Worm (Caenorhabditis elegans) whole organism, L4 larva: ENCODE measurements around the gene mtm-6.

ENCODE experiments used
- F49E8.2 ChIP-seq: sonication (generic microtip); optimal IDR thresholded peaks from 2 replicates; lab custom pipeline; 2016; ENCODE audit warnings: missing compliant biosample characterization, mild to moderate bottlenecking, missing genetic modification characterization, borderline replicate concordance
- R02D3.7 ChIP-seq: fragments of 150-350 bp; sonication (generic microtip); optimal IDR thresholded peaks from 3 replicates; lab custom pipeline; 2014; ENCODE audit warnings: missing biosample characterization, missing genetic modification characterization
- T26A8.4 ChIP-seq: fragments of 200-800 bp; sonication (Bioruptor generic); IDR thresholded peaks from 2 replicates; pipeline ENCODE4 v1.3.6; 2022; ENCODE audit warnings: missing genetic modification characterization, missing compliant biosample characterization
- Y48G9A.11 ChIP-seq: fragments of 200-800 bp; sonication (Bioruptor generic); IDR thresholded peaks from 2 replicates; pipeline ENCODE4 v1.3.6; 2022; ENCODE audit warnings: missing genetic modification reagents, missing genetic modification characterization, missing compliant biosample characterization
- ama-1 ChIP-seq: fragments of 150-350 bp; optimal IDR thresholded peaks from 2 replicates; lab custom pipeline; 2014; ENCODE audit warnings: inconsistent platforms, mixed read lengths
- ceh-82 ChIP-seq: sonication (generic microtip); optimal IDR thresholded peaks from 2 replicates; lab custom pipeline; 2017; ENCODE audit warnings: missing biosample characterization, missing genetic modification characterization
- ces-1 ChIP-seq: fragments of 150-350 bp; sonication (generic microtip); optimal IDR thresholded peaks from 4 replicates; lab custom pipeline; 2014; ENCODE audit warnings: missing biosample characterization, missing genetic modification reagents, missing genetic modification characterization
- daf-12 ChIP-seq: fragments of 150-350 bp; optimal IDR thresholded peaks from 2 replicates; lab custom pipeline; 2014; ENCODE audit warnings: missing biosample characterization, missing genetic modification reagents, missing genetic modification characterization
- daf-16 ChIP-seq, 3 experiments: sonication (generic microtip); optimal IDR thresholded peaks; 2 replicates each; lab custom pipeline; 2016 to 2017; ENCODE audit warnings: missing genetic modification characterization in 3 of 3, missing genetic modification reagents in 3 of 3, mild to moderate bottlenecking in 2 of 3, missing compliant biosample characterization in 2 of 3, missing biosample characterization in 1 of 3, moderate library complexity in 1 of 3
- dmd-8 ChIP-seq: fragments of 200-800 bp; sonication (Bioruptor generic); IDR thresholded peaks from 2 replicates; pipeline ENCODE4 v1.3.6; 2022; ENCODE audit warnings: missing genetic modification characterization, missing compliant biosample characterization
- dve-1 ChIP-seq: sonication (generic microtip); optimal IDR thresholded peaks from 2 replicates; lab custom pipeline; 2017; ENCODE audit warnings: antibody characterized with exemption, mild to moderate bottlenecking, missing genetic modification characterization, missing compliant biosample characterization; ENCODE audit not compliant: insufficient read depth
- egl-27 ChIP-seq: sonication (generic microtip); optimal IDR thresholded peaks from 3 replicates; lab custom pipeline; 2017; ENCODE audit warnings: missing biosample characterization, missing genetic modification reagents, missing genetic modification characterization
- gei-8 ChIP-seq: fragments of 200-800 bp; sonication (Bioruptor generic); optimal IDR thresholded peaks from 2 replicates; lab custom pipeline; 2018; ENCODE audit warnings: mild to moderate bottlenecking, missing genetic modification characterization, missing compliant biosample characterization
- hlh-11 ChIP-seq: fragments of 200-800 bp; sonication (Bioruptor generic); optimal IDR thresholded peaks from 2 replicates; lab custom pipeline; 2018; ENCODE audit warnings: mild to moderate bottlenecking, missing genetic modification characterization, missing compliant biosample characterization
- hlh-30 ChIP-seq: sonication (generic microtip); optimal IDR thresholded peaks from 2 replicates; lab custom pipeline; 2017; ENCODE audit warnings: antibody characterized with exemption, mild to moderate bottlenecking, missing genetic modification characterization, missing compliant biosample characterization; ENCODE audit not compliant: insufficient read depth
- jun-1 ChIP-seq: fragments of 150-350 bp; optimal IDR thresholded peaks from 2 replicates; lab custom pipeline; 2014; ENCODE audit warnings: missing biosample characterization, missing genetic modification reagents, missing genetic modification characterization
- lim-7 ChIP-seq: fragments of 200-800 bp; sonication (Bioruptor generic); IDR thresholded peaks from 2 replicates; pipeline ENCODE4 v1.3.6; 2022; ENCODE audit warnings: missing genetic modification characterization, missing compliant biosample characterization
- lin-1 ChIP-seq: fragments of 200-800 bp; sonication (Bioruptor generic); IDR thresholded peaks from 2 replicates; pipeline ENCODE4 v1.3.6; 2022; ENCODE audit warnings: missing genetic modification reagents, missing genetic modification characterization, missing compliant biosample characterization
- lin-13 ChIP-seq: fragments of 150-350 bp; optimal IDR thresholded peaks from 2 replicates; lab custom pipeline; 2014; ENCODE audit warnings: missing biosample characterization, missing genetic modification reagents, missing genetic modification characterization
- lir-3 ChIP-seq: sonication (generic microtip); optimal IDR thresholded peaks from 2 replicates; lab custom pipeline; 2016; ENCODE audit warnings: mild to moderate bottlenecking, missing genetic modification characterization, missing compliant biosample characterization
- lsy-2 ChIP-seq, 2 experiments: fragments of 150-350 bp in 1 of 2; sonication (generic microtip) in 1 of 2; optimal IDR thresholded peaks; 2 replicates each; lab custom pipeline; 2014 to 2017; ENCODE audit warnings: missing biosample characterization in 2 of 2, missing genetic modification characterization in 2 of 2
- madf-5 ChIP-seq, 2 experiments: fragments of 200-800 bp; sonication (Bioruptor generic); IDR thresholded peaks; 2 replicates each; pipeline ENCODE4 v1.3.6; 2022; ENCODE audit warnings: missing compliant biosample characterization in 2 of 2, missing genetic modification characterization in 2 of 2
- mdt-29 ChIP-seq: fragments of 200-800 bp; sonication (Bioruptor generic); IDR thresholded peaks from 2 replicates; pipeline ENCODE4 v1.3.6; 2022; ENCODE audit warnings: missing genetic modification reagents, missing genetic modification characterization, missing compliant biosample characterization
- mep-1 ChIP-seq: fragments of 150-350 bp; sonication (generic microtip); optimal IDR thresholded peaks from 3 replicates; lab custom pipeline; 2014; ENCODE audit warnings: missing biosample characterization, missing genetic modification characterization
- mes-2 ChIP-seq: sonication (generic microtip); optimal IDR thresholded peaks from 2 replicates; lab custom pipeline; 2016; ENCODE audit warnings: missing genotype, mild to moderate bottlenecking, missing genetic modification characterization, missing compliant biosample characterization; ENCODE audit not compliant: poor library complexity, severe bottlenecking
- mxl-3 ChIP-seq: fragments of 200-800 bp; sonication (Bioruptor generic); optimal IDR thresholded peaks from 2 replicates; lab custom pipeline; 2018; ENCODE audit warnings: mild to moderate bottlenecking, missing genetic modification characterization, missing compliant biosample characterization
- nhr-10 ChIP-seq: fragments of 150-350 bp; optimal IDR thresholded peaks from 2 replicates; lab custom pipeline; 2014; ENCODE audit warnings: missing biosample characterization, missing genetic modification characterization
- nhr-237 ChIP-seq: sonication (generic microtip); optimal IDR thresholded peaks from 2 replicates; lab custom pipeline; 2017; ENCODE audit warnings: missing biosample characterization, missing genetic modification characterization
- nhr-25 ChIP-seq: sonication (generic microtip); optimal IDR thresholded peaks from 2 replicates; lab custom pipeline; 2017; ENCODE audit warnings: missing genetic modification characterization, mild to moderate bottlenecking, missing compliant biosample characterization, antibody characterized with exemption, moderate library complexity, borderline replicate concordance; ENCODE audit not compliant: insufficient read depth
- nhr-28 ChIP-seq: fragments of 150-350 bp; optimal IDR thresholded peaks from 2 replicates; lab custom pipeline; 2014; ENCODE audit warnings: missing biosample characterization, missing genetic modification characterization
- nhr-42 ChIP-seq: fragments of 200-800 bp; sonication (Bioruptor generic); IDR thresholded peaks from 2 replicates; pipeline ENCODE4 v1.3.6; 2022; ENCODE audit warnings: missing genetic modification characterization, missing compliant biosample characterization
- nhr-48 ChIP-seq: sonication (generic microtip); optimal IDR thresholded peaks from 2 replicates; lab custom pipeline; 2016; ENCODE audit warnings: mild to moderate bottlenecking, missing genetic modification characterization, missing compliant biosample characterization
- php-3 ChIP-seq: fragments of 200-800 bp; sonication (Bioruptor generic); IDR thresholded peaks from 2 replicates; pipeline ENCODE4 v1.3.6; 2022; ENCODE audit warnings: missing genetic modification reagents, missing genetic modification characterization, missing compliant biosample characterization
- pqm-1 ChIP-seq: sonication (generic microtip); optimal IDR thresholded peaks from 2 replicates; lab custom pipeline; 2017; ENCODE audit warnings: missing biosample characterization, missing genetic modification characterization
- set-16 ChIP-seq: fragments of 200-800 bp; sonication (Bioruptor generic); IDR thresholded peaks from 2 replicates; pipeline ENCODE4 v1.3.6; 2022; ENCODE audit warnings: missing genetic modification reagents, missing genetic modification characterization, missing compliant biosample characterization
- snpc-1.2 ChIP-seq: fragments of 200-800 bp; sonication (Bioruptor generic); IDR thresholded peaks from 2 replicates; pipeline ENCODE4 v1.3.6; 2022; ENCODE audit warnings: missing genetic modification reagents, missing genetic modification characterization, missing compliant biosample characterization
- tra-1 ChIP-seq: fragments of 200-800 bp; sonication (Bioruptor generic); IDR thresholded peaks from 2 replicates; pipeline ENCODE4 v1.3.6; 2022; ENCODE audit warnings: missing genetic modification reagents, missing genetic modification characterization, missing compliant biosample characterization
- unc-130 ChIP-seq: sonication (generic microtip); optimal IDR thresholded peaks from 2 replicates; lab custom pipeline; 2016; ENCODE audit warnings: missing genetic modification reagents, missing genetic modification characterization, missing compliant biosample characterization
- unc-39 ChIP-seq: sonication (generic microtip); optimal IDR thresholded peaks from 2 replicates; lab custom pipeline; 2017; ENCODE audit warnings: missing biosample characterization, missing genetic modification characterization
- zfp-3 ChIP-seq: fragments of 200-800 bp; sonication (Bioruptor generic); conservative IDR thresholded peaks from 2 replicates; pipeline ENCODE4 v1.3.6; 2022; ENCODE audit warnings: missing genetic modification reagents, missing genetic modification characterization, missing compliant biosample characterization
- zip-2 ChIP-seq: fragments of 150-350 bp; optimal IDR thresholded peaks from 2 replicates; lab custom pipeline; 2014; ENCODE audit warnings: missing biosample characterization, missing genetic modification characterization

The mtm-6 gene

DNA sequence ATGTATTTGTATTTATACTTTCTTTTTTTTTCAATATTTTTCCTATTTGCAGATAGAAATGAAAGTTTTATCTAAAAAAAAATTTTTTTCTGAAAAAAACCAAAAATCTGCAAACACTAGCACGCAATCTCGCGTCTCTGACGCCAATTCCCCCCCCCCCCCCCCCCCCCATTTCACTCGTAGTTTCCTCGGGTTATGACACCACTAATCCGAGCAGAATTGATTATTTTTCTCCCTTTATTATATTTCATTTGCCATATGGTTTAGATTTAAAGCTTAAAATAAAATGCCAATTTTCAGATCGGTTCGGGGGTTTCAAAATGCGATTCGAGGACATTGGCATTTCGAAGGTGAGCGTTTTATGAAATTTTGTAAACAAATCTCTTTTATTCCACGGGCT, at the start of gene mtm-6:
Gene mtm-6, plus strand, starts transcription at position 301 of the 400 bp plus-strand sequence.
- TF ChIP-seq mep-1 (tag; lab: Kevin White, UChicago) (peak; percentile 44), hlh-11 (tag; lab: Kevin White, UChicago) (peak; percentile 25), tra-1 (GFP tag; lab: Robert Waterston, UW) (0 out of 2 replicates have a peak, but pooled peaks have one; percentile 24), php-3 (0 out of 2 replicates have a peak, but pooled peaks have one; percentile 11), gei-8 (GFP tag; lab: Kevin White, UChicago) (no peak), dve-1 (tag; lab: Kevin White, UChicago) (peak; percentile 17), lir-3 (tag; lab: Kevin White, UChicago) (no peak)

DNA sequence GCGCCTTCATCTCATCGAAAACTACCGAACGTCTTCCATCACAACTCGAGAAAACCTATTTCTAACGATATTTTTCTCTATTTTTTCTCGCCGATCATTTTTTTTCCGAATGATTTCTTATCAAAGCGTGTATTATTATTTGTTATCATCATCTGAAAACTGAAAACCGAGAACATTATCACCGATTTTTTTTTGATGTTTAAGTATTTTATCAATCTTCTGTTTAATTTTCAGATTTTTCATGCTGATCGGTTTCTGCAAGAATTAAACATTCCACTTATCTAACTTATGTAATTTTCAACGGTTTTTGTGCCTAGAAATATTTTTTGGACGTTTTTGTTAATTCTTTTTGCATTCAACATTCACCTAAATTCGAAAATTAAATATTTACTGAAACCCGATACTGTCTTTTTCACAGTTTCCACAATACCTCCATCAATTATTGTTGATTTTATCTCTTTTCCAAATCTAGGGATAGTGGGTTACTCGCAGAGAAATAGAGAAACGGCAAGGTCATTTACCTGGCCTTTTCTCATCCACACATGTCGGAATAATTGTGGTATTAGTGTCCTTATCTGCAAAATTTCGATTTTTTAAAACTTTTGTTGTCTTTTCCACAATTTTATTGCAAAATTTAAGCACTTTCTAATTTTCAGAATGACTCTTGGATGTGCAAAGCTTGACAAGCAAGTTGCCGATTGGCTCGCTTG, 48.0 kb upstream of the mtm-6 start, which contains the start of gene pgm-2:
Gene pgm-2, plus strand, starts transcription at position 657 of the 710 bp plus-strand sequence.
- TF ChIP-seq egl-27: no peak
- no peak for TF ChIP-seq mes-2 (tag; lab: Kevin White, UChicago)
- no peak for TF ChIP-seq lim-7 (GFP tag; lab: Robert Waterston, UW)
- no peak for TF ChIP-seq hlh-30
- no peak for TF ChIP-seq unc-130
- peak; percentile 7 for TF ChIP-seq hlh-11 (tag; lab: Kevin White, UChicago)
- TF ChIP-seq nhr-28 (tag; lab: Kevin White, UChicago): peak; percentile 6
- TF ChIP-seq T26A8.4: no peak
- TF ChIP-seq daf-12 (tag; lab: Kevin White, UChicago): no peak
- no peak for TF ChIP-seq lin-1 (GFP tag; lab: Robert Waterston, UW)
- peak; percentile 38 for TF ChIP-seq dve-1 (tag; lab: Kevin White, UChicago)
- TF ChIP-seq set-16 (GFP tag; lab: Robert Waterston, UW): no peak
- peak; percentile 9 for TF ChIP-seq ama-1 (lab: Kevin White, UChicago)
- no peak for TF ChIP-seq daf-16 (GFP tag; optimal IDR thresholded peaks at IDR 0.05; lab: Kevin White, UChicago)
- peak; percentile 34 for TF ChIP-seq daf-16 (tag; optimal IDR thresholded peaks at IDR 0.05; lab: Kevin White, UChicago)
- TF ChIP-seq lsy-2 (tag; optimal IDR thresholded peaks at IDR 0.05; lab: Kevin White, UChicago): no peak
- no peak for TF ChIP-seq nhr-10
- TF ChIP-seq ceh-82 (tag; lab: Kevin White, UChicago): no peak
- no peak for TF ChIP-seq gei-8 (GFP tag; lab: Kevin White, UChicago)
- no peak for TF ChIP-seq F49E8.2 (tag; lab: Kevin White, UChicago)
- no peak for TF ChIP-seq mdt-29 (GFP tag; lab: Robert Waterston, UW)
- no peak for TF ChIP-seq snpc-1.2 (GFP tag; lab: Robert Waterston, UW)
- peak; percentile 19 for TF ChIP-seq nhr-25 (tag; lab: Kevin White, UChicago)
- TF ChIP-seq mep-1 (tag; lab: Kevin White, UChicago): peak; percentile 17
- TF ChIP-seq pqm-1 (tag; lab: Kevin White, UChicago): peak; percentile 23
- TF ChIP-seq php-3: no peak
- TF ChIP-seq lin-13: no peak
- TF ChIP-seq nhr-48 (tag; lab: Kevin White, UChicago): no peak
- TF ChIP-seq mxl-3: peak; percentile 8

DNA sequence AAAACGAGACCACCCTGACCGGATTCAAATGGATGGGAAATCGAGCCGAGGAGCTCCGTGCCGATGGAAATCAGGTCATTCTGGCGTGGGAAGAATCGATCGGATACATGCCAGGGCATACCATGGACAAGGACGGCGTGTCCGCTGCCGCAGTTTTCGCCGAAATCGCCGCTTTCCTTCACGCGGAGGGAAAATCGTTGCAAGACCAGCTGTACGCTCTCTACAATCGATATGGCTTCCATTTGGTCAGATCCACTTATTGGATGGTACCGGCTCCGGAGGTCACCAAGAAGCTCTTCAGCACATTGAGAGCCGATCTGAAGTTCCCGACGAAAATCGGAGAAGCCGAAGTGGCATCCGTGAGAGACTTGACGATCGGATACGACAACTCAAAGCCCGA, 44.9 kb upstream of the mtm-6 start:
- TF ChIP-seq Y48G9A.11 (GFP tag; lab: Robert Waterston, UW): no peak
- no peak for TF ChIP-seq ces-1 (GFP tag; lab: Kevin White, UChicago)
- no peak for TF ChIP-seq nhr-25 (tag; lab: Kevin White, UChicago)
- no peak for TF ChIP-seq nhr-237 (tag; lab: Kevin White, UChicago)
- TF ChIP-seq dmd-8 (GFP tag; lab: Robert Waterston, UW): 0 out of 2 replicates have a peak, but pooled peaks have one; percentile 42
- TF ChIP-seq pqm-1 (tag; lab: Kevin White, UChicago): no peak
- no peak for TF ChIP-seq unc-39 (tag; lab: Kevin White, UChicago)
- TF ChIP-seq zfp-3 (GFP tag; lab: Robert Waterston, UW): no peak
- TF ChIP-seq zip-2 (tag; lab: Kevin White, UChicago): no peak
- TF ChIP-seq R02D3.7 (tag; lab: Kevin White, UChicago): no peak
- TF ChIP-seq nhr-42 (GFP tag; lab: Robert Waterston, UW): no peak
- peak; percentile 58 for TF ChIP-seq set-16 (GFP tag; lab: Robert Waterston, UW)
- TF ChIP-seq php-3: no peak
- TF ChIP-seq jun-1 (tag; lab: Kevin White, UChicago): no peak
- no peak for TF ChIP-seq madf-5 (GFP tag; IDR thresholded peaks at IDR 0.05; lab: Robert Waterston, UW)
